Fruit fly (Drosophila melanogaster): ENCODE measurements around the gene Jhbp3.

Gene Jhbp3

DNA sequence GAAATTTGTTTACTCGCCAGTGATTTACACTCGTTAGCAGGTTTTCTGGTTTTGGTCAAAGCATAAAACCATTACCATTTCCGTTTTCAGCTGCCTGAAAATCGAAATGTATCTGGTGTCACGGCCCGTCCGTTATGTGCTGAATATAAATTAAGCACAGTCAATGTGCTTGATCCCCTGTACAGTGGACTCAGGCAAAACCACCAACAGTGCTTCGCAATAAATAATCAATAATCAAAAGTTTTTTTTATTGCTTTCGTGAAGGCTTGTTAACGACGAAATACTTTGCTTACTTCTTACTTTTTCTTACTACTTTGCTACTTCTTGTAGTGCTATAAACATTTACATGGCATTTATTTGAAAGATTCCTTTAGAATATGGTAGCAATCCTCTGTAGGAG, 41.9 kb downstream of the Jhbp3 start:
- TF ChIP-seq CG8119 (GFP tag; IDR thresholded peaks at IDR 0.05) (0 out of 3 replicates have a peak, but pooled peaks have one; percentile 22), achi (GFP tag; optimal IDR thresholded peaks at IDR 0.05) (peak; percentile 12), CG6163 (GFP tag; IDR thresholded peaks at IDR 0.05) (0 out of 3 replicates have a peak, but pooled peaks have one; percentile 13), esn (GFP tag; optimal IDR thresholded peaks at IDR 0.05) (peak; percentile 47), Hr38 (GFP tag; optimal IDR thresholded peaks at IDR 0.05) (no peak), CG10631 (GFP tag; optimal IDR thresholded peaks at IDR 0.05) (no peak), CG6276 (GFP tag; optimal IDR thresholded peaks at IDR 0.05) (no peak), CG8632 (GFP tag; optimal IDR thresholded peaks at IDR 0.05) (no peak), Eip78C (GFP tag) (peak; percentile 66), CG6808 (GFP tag; optimal IDR thresholded peaks at IDR 0.05) (no peak), dsx (GFP tag; optimal IDR thresholded peaks at IDR 0.05; ENCODE audit: poor library complexity, severe bottlenecking) (no peak), salr (GFP tag; optimal IDR thresholded peaks at IDR 0.05) (no peak), pdm3 (GFP tag; optimal IDR thresholded peaks at IDR 0.05) (no peak), Lpt (GFP tag; optimal IDR thresholded peaks at IDR 0.05) (no peak), Sox14 (GFP tag; optimal IDR thresholded peaks at IDR 0.05) (peak; percentile 20), spab (GFP tag; optimal IDR thresholded peaks at IDR 0.05) (no peak), cyc (GFP tag; optimal IDR thresholded peaks at IDR 0.05) (peak; percentile 5), CG15336 (GFP tag; IDR thresholded peaks at IDR 0.05) (peak; percentile 30; the same call in 1 of the 2 replicates), Blimp-1 (GFP tag; optimal IDR thresholded peaks at IDR 0.05) (no peak), vri (GFP tag; optimal IDR thresholded peaks at IDR 0.05) (no peak), ss (GFP tag; optimal IDR thresholded peaks at IDR 0.05) (no peak), Sox102F (GFP tag; optimal IDR thresholded peaks at IDR 0.05) (peak; percentile 27), CG6792 (GFP tag; optimal IDR thresholded peaks at IDR 0.05) (no peak), dac (GFP tag; optimal IDR thresholded peaks at IDR 0.05) (no peak), CG16779 (tag; optimal IDR thresholded peaks at IDR 0.05) (no peak), CG10669 (GFP tag; optimal IDR thresholded peaks at IDR 0.05) (no peak), Eip75B (GFP tag; optimal IDR thresholded peaks at IDR 0.05) (peak; percentile 8), CG31627 (GFP tag; optimal IDR thresholded peaks at IDR 0.05) (peak; percentile 15), Hr4 (GFP tag; optimal IDR thresholded peaks at IDR 0.05) (peak; percentile 38), eg (GFP tag; IDR thresholded peaks at IDR 0.05) (no peak), CG4318 (GFP tag; optimal IDR thresholded peaks at IDR 0.05) (no peak), CG1621 (tag; optimal IDR thresholded peaks at IDR 0.05) (no peak), svp (GFP tag) (peak; percentile 87), CG6854 (GFP tag; optimal IDR thresholded peaks at IDR 0.05) (no peak), Sox15 (GFP tag; optimal IDR thresholded peaks at IDR 0.05) (no peak), CG7368 (GFP tag; optimal IDR thresholded peaks at IDR 0.05) (no peak), OdsH (GFP tag; optimal IDR thresholded peaks at IDR 0.05) (peak; percentile 16), Ets21C (GFP tag; optimal IDR thresholded peaks at IDR 0.05) (no peak), Hr39 (GFP tag; optimal IDR thresholded peaks at IDR 0.05) (peak; percentile 37), CG8319 (GFP tag; optimal IDR thresholded peaks at IDR 0.05) (no peak), Smox (GFP tag; optimal IDR thresholded peaks at IDR 0.05) (no peak), CG3032 (tag; optimal IDR thresholded peaks at IDR 0.05) (no peak), CG11762 (GFP tag; optimal IDR thresholded peaks at IDR 0.05; ENCODE audit: insufficient read depth) (no peak), Gug (GFP tag; IDR thresholded peaks at IDR 0.05) (no peak), net (GFP tag; optimal IDR thresholded peaks at IDR 0.05) (peak; percentile 7), Ets96B (tag; optimal IDR thresholded peaks at IDR 0.05) (no peak), CG34406 (GFP tag; optimal IDR thresholded peaks at IDR 0.05) (no peak), CG3919 (GFP tag; optimal IDR thresholded peaks at IDR 0.05) (no peak), Met (GFP tag; optimal IDR thresholded peaks at IDR 0.05) (peak; percentile 22), CG9139 (GFP tag; optimal IDR thresholded peaks at IDR 0.05) (no peak), CG32006 (GFP tag; optimal IDR thresholded peaks at IDR 0.05) (peak; percentile 51), Eip93F (GFP tag; optimal IDR thresholded peaks at IDR 0.05) (no peak), CG11294 (GFP tag; IDR thresholded peaks at IDR 0.05) (0 out of 2 replicates have a peak, but pooled peaks have one; percentile 17)

Data from whole organism, prepupa.